Worm (Caenorhabditis elegans) whole organism, L2 larva: ENCODE measurements around the gene oac-55.

Experiments
- C34F6.9 ChIP-seq: fragments of 150-350 bp; optimal IDR thresholded peaks from 2 replicates; lab custom pipeline; 2014; ENCODE audit warnings: missing biosample characterization, missing genetic modification characterization
- F13H6.1 ChIP-seq: sonication (generic microtip); optimal IDR thresholded peaks from 2 replicates; lab custom pipeline; 2016; ENCODE audit warnings: missing genetic modification characterization, missing compliant biosample characterization
- ZK546.5 ChIP-seq: sonication (generic microtip); optimal IDR thresholded peaks from 2 replicates; lab custom pipeline; 2017; ENCODE audit warnings: missing biosample characterization, missing genetic modification characterization
- aly-2 ChIP-seq: fragments of 150-350 bp; optimal IDR thresholded peaks from 2 replicates; lab custom pipeline; 2014; ENCODE audit warnings: missing biosample characterization, missing genetic modification characterization
- blmp-1 ChIP-seq: sonication (generic microtip); optimal IDR thresholded peaks from 2 replicates; lab custom pipeline; 2017; ENCODE audit warnings: missing genetic modification characterization, mild to moderate bottlenecking, missing compliant biosample characterization, antibody characterized with exemption, moderate library complexity; ENCODE audit not compliant: insufficient read depth
- ceh-16 ChIP-seq: fragments of 150-350 bp; optimal IDR thresholded peaks from 2 replicates; lab custom pipeline; 2014; ENCODE audit warnings: missing biosample characterization, missing genetic modification characterization
- ceh-82 ChIP-seq: fragments of 150-350 bp; optimal IDR thresholded peaks from 2 replicates; lab custom pipeline; 2014; ENCODE audit warnings: missing biosample characterization, missing genetic modification characterization
- crh-2 ChIP-seq: sonication (generic microtip); optimal IDR thresholded peaks from 2 replicates; lab custom pipeline; 2017; ENCODE audit warnings: missing biosample characterization, missing genetic modification characterization
- dmd-4 ChIP-seq: sonication (generic microtip); optimal IDR thresholded peaks from 2 replicates; lab custom pipeline; 2017; ENCODE audit warnings: missing biosample characterization, missing genetic modification characterization
- egl-27 ChIP-seq: sonication (generic microtip); optimal IDR thresholded peaks from 3 replicates; lab custom pipeline; 2017; ENCODE audit warnings: missing biosample characterization, missing genetic modification reagents, missing genetic modification characterization
- elt-1 ChIP-seq: fragments of 150-350 bp; optimal IDR thresholded peaks from 2 replicates; lab custom pipeline; 2014; ENCODE audit warnings: missing biosample characterization, missing genetic modification characterization
- fos-1 ChIP-seq: fragments of 150-350 bp; optimal IDR thresholded peaks from 2 replicates; lab custom pipeline; 2014; ENCODE audit warnings: missing biosample characterization, missing genetic modification characterization
- gmeb-1 ChIP-seq: fragments of 150-350 bp; optimal IDR thresholded peaks from 2 replicates; lab custom pipeline; 2014; ENCODE audit warnings: missing biosample characterization, missing genetic modification characterization
- lin-13 ChIP-seq: fragments of 150-350 bp; optimal IDR thresholded peaks from 2 replicates; lab custom pipeline; 2014; ENCODE audit warnings: missing biosample characterization, missing genetic modification reagents, missing genetic modification characterization
- lsy-2 ChIP-seq, 2 experiments: fragments of 150-350 bp in 1 of 2; sonication (generic microtip) in 1 of 2; optimal IDR thresholded peaks; 2 replicates each; lab custom pipeline; 2014 to 2017; ENCODE audit warnings: missing biosample characterization in 2 of 2, missing genetic modification characterization in 2 of 2
- mab-5 ChIP-seq: fragments of 150-350 bp; optimal IDR thresholded peaks from 2 replicates; lab custom pipeline; 2014; ENCODE audit warnings: missing biosample characterization, missing genetic modification characterization
- mbf-1 ChIP-seq: sonication (generic microtip); optimal IDR thresholded peaks from 2 replicates; lab custom pipeline; 2017; ENCODE audit warnings: missing biosample characterization, missing genetic modification characterization
- mdl-1 ChIP-seq, 2 experiments: fragments of 150-350 bp in 1 of 2; sonication (generic microtip) in 1 of 2; optimal IDR thresholded peaks; 2 replicates each; lab custom pipeline; 2017; ENCODE audit warnings: missing biosample characterization in 2 of 2, missing genetic modification characterization in 2 of 2
- nhr-11 ChIP-seq: fragments of 150-350 bp; optimal IDR thresholded peaks from 2 replicates; lab custom pipeline; 2014; ENCODE audit warnings: missing biosample characterization, missing genetic modification characterization
- nhr-12 ChIP-seq: fragments of 150-350 bp; optimal IDR thresholded peaks from 2 replicates; lab custom pipeline; 2014; ENCODE audit warnings: missing biosample characterization, missing genetic modification characterization
- nhr-129 ChIP-seq: fragments of 150-350 bp; optimal IDR thresholded peaks from 2 replicates; lab custom pipeline; 2014; ENCODE audit warnings: missing biosample characterization, missing genetic modification characterization
- nhr-25 ChIP-seq: fragments of 150-350 bp; sonication (generic microtip); optimal IDR thresholded peaks from 3 replicates; lab custom pipeline; 2014; ENCODE audit warnings: missing biosample characterization, missing genetic modification characterization
- nhr-77 ChIP-seq: fragments of 150-350 bp; optimal IDR thresholded peaks from 2 replicates; lab custom pipeline; 2014; ENCODE audit warnings: missing biosample characterization, missing genetic modification characterization
- sem-4 ChIP-seq: fragments of 150-350 bp; optimal IDR thresholded peaks from 2 replicates; lab custom pipeline; 2014; ENCODE audit warnings: missing biosample characterization, missing genetic modification reagents, missing genetic modification characterization
- skn-1 ChIP-seq: sonication (generic microtip); optimal IDR thresholded peaks from 2 replicates; lab custom pipeline; 2017; ENCODE audit warnings: missing biosample characterization, missing genetic modification characterization
- sma-3 ChIP-seq: sonication (generic microtip); optimal IDR thresholded peaks from 2 replicates; lab custom pipeline; 2016; ENCODE audit warnings: missing genetic modification reagents, missing genetic modification characterization, missing compliant biosample characterization
- snpc-4 ChIP-seq: fragments of 150-350 bp; optimal IDR thresholded peaks from 2 replicates; lab custom pipeline; 2014; ENCODE audit warnings: missing biosample characterization, missing genetic modification characterization
- unc-39 ChIP-seq: fragments of 150-350 bp; optimal IDR thresholded peaks from 2 replicates; lab custom pipeline; 2014; ENCODE audit warnings: missing biosample characterization, missing genetic modification characterization
- unc-55 ChIP-seq: fragments of 150-350 bp; sonication (generic microtip); optimal IDR thresholded peaks from 3 replicates; lab custom pipeline; 2014; ENCODE audit warnings: missing biosample characterization, missing genetic modification reagents, missing genetic modification characterization
- unc-62 ChIP-seq: fragments of 150-350 bp; optimal IDR thresholded peaks from 2 replicates; lab custom pipeline; 2014; ENCODE audit warnings: missing biosample characterization, missing genetic modification reagents, missing genetic modification characterization
- zag-1 ChIP-seq: fragments of 150-350 bp; optimal IDR thresholded peaks from 2 replicates; lab custom pipeline; 2014; ENCODE audit warnings: missing biosample characterization, missing genetic modification characterization
- ztf-1 ChIP-seq: fragments of 200-800 bp; sonication (Bioruptor generic); conservative IDR thresholded peaks from 2 replicates; pipeline ENCODE4 v1.3.6; 2022; ENCODE audit warnings: missing genetic modification characterization, missing compliant biosample characterization
- ztf-4 ChIP-seq: fragments of 150-350 bp; optimal IDR thresholded peaks from 2 replicates; lab custom pipeline; 2014; ENCODE audit warnings: missing biosample characterization, missing genetic modification characterization

oac-55 gene

ce11 chrV:3759419-3759915, 1.5 kb upstream of the oac-55 start, which contains the start of gene chk-1 (continued):
- TF ChIP-seq skn-1 (tag; lab: Kevin White, UChicago) = no peak
- no peak for TF ChIP-seq mdl-1 (tag; optimal IDR thresholded peaks at IDR 0.05; lab: Kevin White, UChicago)
- TF ChIP-seq lsy-2 (tag; optimal IDR thresholded peaks at IDR 0.05; lab: Kevin White, UChicago) = peak; percentile 30 to 83
- peak; percentile 58 for TF ChIP-seq nhr-129 (tag; lab: Kevin White, UChicago)
- peak; percentile 12 for TF ChIP-seq mab-5
- TF ChIP-seq lin-13 (GFP tag; lab: Kevin White, UChicago) = no peak
- peak; percentile 92 for TF ChIP-seq gmeb-1 (tag; lab: Kevin White, UChicago)

ce11 chrV:3761829-3762228, 890 bp downstream of the oac-55 start:
- TF ChIP-seq zag-1 (tag; lab: Kevin White, UChicago) (no peak), nhr-25 (tag; lab: Kevin White, UChicago) (no peak), sem-4 (tag; lab: Kevin White, UChicago) (no peak), nhr-12 (tag; lab: Kevin White, UChicago) (no peak), F13H6.1 (tag; lab: Kevin White, UChicago) (no peak), elt-1 (tag; lab: Kevin White, UChicago) (no peak), unc-39 (tag; lab: Kevin White, UChicago) (no peak)

ce11 chrV:3766904-3767303, 6.0 kb downstream of the oac-55 start, which contains the start of gene Y39H10A.1:
Gene Y39H10A.1 (plus strand): TSS chrV:3767204.
- TF ChIP-seq lsy-2 (tag; optimal IDR thresholded peaks at IDR 0.05; lab: Kevin White, UChicago) = no peak
- no peak for TF ChIP-seq ceh-82 (tag; lab: Kevin White, UChicago)
- TF ChIP-seq mdl-1 (tag; optimal IDR thresholded peaks at IDR 0.05; lab: Kevin White, UChicago) = no peak
- TF ChIP-seq unc-39 (tag; lab: Kevin White, UChicago) = no peak
- no peak for TF ChIP-seq fos-1 (tag; lab: Kevin White, UChicago)
- no peak for TF ChIP-seq blmp-1 (tag; lab: Kevin White, UChicago)
- no peak for TF ChIP-seq unc-55 (GFP tag; lab: Kevin White, UChicago)
- no peak for TF ChIP-seq elt-1 (tag; lab: Kevin White, UChicago)
- TF ChIP-seq mbf-1 (tag; lab: Kevin White, UChicago) = no peak
- TF ChIP-seq lin-13 (GFP tag; lab: Kevin White, UChicago) = no peak
- no peak for TF ChIP-seq dmd-4 (tag; lab: Kevin White, UChicago)
- no peak for TF ChIP-seq snpc-4
- TF ChIP-seq unc-62 (GFP tag; lab: Kevin White, UChicago) = no peak
- no peak for TF ChIP-seq nhr-77 (tag; lab: Kevin White, UChicago)
- TF ChIP-seq, all 48 proteins: peak for 0

- TF ChIP-seq nhr-25 (tag; lab: Kevin White, UChicago) (no peak), mab-5 (no peak), mbf-1 (tag; lab: Kevin White, UChicago) (no peak), fos-1 (tag; lab: Kevin White, UChicago) (no peak), mdl-1 (tag; optimal IDR thresholded peaks at IDR 0.05; lab: Kevin White, UChicago) (no peak), egl-27 (tag; lab: Kevin White, UChicago) (no peak), C34F6.9 (tag; lab: Kevin White, UChicago) (no peak), ZK546.5 (tag; lab: Kevin White, UChicago) (no peak), elt-1 (tag; lab: Kevin White, UChicago) (no peak), sem-4 (tag; lab: Kevin White, UChicago) (no peak), crh-2 (tag; lab: Kevin White, UChicago) (no peak), ztf-1 (GFP tag; lab: Robert Waterston, UW) (no peak), ceh-16 (tag; lab: Kevin White, UChicago) (no peak), aly-2 (no peak), ceh-82 (tag; lab: Kevin White, UChicago) (no peak), ztf-4 (tag; lab: Kevin White, UChicago) (no peak), sma-3 (GFP tag; lab: Kevin White, UChicago) (no peak), nhr-11 (no peak)
Observed at ce11 chrV:3768270-3768669, 7.3 kb downstream of the oac-55 start, which contains the start of gene R08E5.4. Gene R08E5.4 (plus strand): TSS chrV:3768570.
